Fruit fly (Drosophila melanogaster) whole organism, wandering third instar larva: ENCODE data around the gene DIP-alpha.

Experiments used
- Abd-B ChIP-seq: fragments of >200 bp; optimal IDR thresholded peaks from 2 replicates; lab custom pipeline; 2017; ENCODE audit warnings: missing biosample characterization, missing genetic modification characterization
- HLH106 ChIP-seq: fragments of 200-800 bp; optimal IDR thresholded peaks from 3 replicates; lab custom pipeline; 2019; ENCODE audit warnings: missing biosample characterization, mild to moderate bottlenecking, missing genetic modification characterization, moderate library complexity
- Jra ChIP-seq: sonication (Bioruptor generic); optimal IDR thresholded peaks from 2 replicates; lab custom pipeline; 2016; ENCODE audit warnings: missing biosample characterization, missing genetic modification characterization
- Mio ChIP-seq: sonication (Bioruptor generic); optimal IDR thresholded peaks from 2 replicates; lab custom pipeline; 2016; ENCODE audit warnings: missing biosample characterization, missing genetic modification characterization
- foxo ChIP-seq, 2 experiments: fragments of 200-800 bp; sonication (Bioruptor generic); optimal IDR thresholded peaks; 2 replicates in 1 of 2; 3 replicates in 1 of 2; lab custom pipeline; 2016 to 2017; ENCODE audit warnings: missing biosample characterization in 2 of 2, missing genetic modification characterization in 2 of 2
- fru ChIP-seq: fragments of 200-800 bp; sonication (Bioruptor generic); optimal IDR thresholded peaks from 3 replicates; lab custom pipeline; 2016; ENCODE audit warnings: missing biosample characterization, mild to moderate bottlenecking, missing genetic modification characterization
- psq ChIP-seq: fragments of 200-800 bp; sonication (Bioruptor generic); optimal IDR thresholded peaks from 3 replicates; lab custom pipeline; 2017; ENCODE audit warnings: missing biosample characterization, mild to moderate bottlenecking, missing genetic modification characterization, moderate library complexity
- usp ChIP-seq: fragments of >200 bp; optimal IDR thresholded peaks from 2 replicates; lab custom pipeline; 2017; ENCODE audit warnings: missing biosample characterization, missing genetic modification characterization

DNA sequence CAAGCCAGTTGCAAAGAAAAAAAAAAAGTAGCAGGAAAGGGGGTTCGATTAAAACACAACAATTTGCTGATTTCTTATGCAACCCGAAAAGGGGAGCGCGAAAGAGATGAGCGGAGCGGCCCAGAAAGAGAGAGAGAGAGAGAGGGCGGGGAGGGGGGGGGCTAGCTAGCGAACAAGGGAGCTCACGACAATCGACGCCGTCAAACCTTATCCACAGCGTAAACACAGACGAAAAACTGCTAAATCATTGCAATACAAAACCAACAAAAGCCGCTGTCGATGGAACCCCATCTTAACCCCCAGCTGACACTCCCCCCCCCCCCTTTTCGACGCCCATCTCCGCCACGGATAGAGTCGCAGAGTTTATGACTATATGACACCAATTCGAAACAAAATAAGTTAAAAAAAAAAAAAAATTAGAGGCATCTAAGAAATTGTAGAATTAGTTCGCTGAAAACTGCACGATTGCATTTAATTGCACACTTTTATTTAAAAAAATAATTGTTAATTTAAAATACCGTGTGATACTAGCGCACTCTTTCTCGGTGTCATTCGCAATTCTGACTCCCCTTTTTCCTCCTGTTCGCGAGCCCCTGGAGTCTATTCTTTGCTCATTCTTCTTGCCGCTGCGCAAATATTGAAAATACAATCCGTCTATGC lies 16.1 kb downstream of the DIP-alpha start:
- TF ChIP-seq fru (GFP tag; lab: Kevin White, UChicago) (no peak), Mio (GFP tag; lab: Kevin White, UChicago) (no peak), Jra (GFP tag; lab: Kevin White, UChicago) (no peak), foxo (GFP tag; optimal IDR thresholded peaks at IDR 0.05; lab: Kevin White, UChicago) (no peak), HLH106 (tag; lab: Kevin White, UChicago) (no peak), psq (GFP tag; lab: Kevin White, UChicago) (no peak), Abd-B (GFP tag; lab: Kevin White, UChicago) (no peak), usp (GFP tag; lab: Kevin White, UChicago) (no peak)
